Worm (Caenorhabditis elegans) whole organism, L4/young adult: ENCODE results near the gene oma-1.

Source experiments
- W03F9.2 ChIP-seq: fragments of 150-350 bp; optimal IDR thresholded peaks from 2 replicates; lab custom pipeline; 2014; ENCODE audit warnings: missing biosample characterization, missing genetic modification characterization
- dao-5 ChIP-seq: sonication (generic microtip); optimal IDR thresholded peaks from 2 replicates; lab custom pipeline; 2016; ENCODE audit warnings: missing genotype, missing genetic modification characterization, moderate library complexity, missing compliant biosample characterization
- him-1 ChIP-seq: sonication (generic microtip); optimal IDR thresholded peaks from 2 replicates; lab custom pipeline; 2016; ENCODE audit warnings: missing genotype, missing genetic modification reagents, missing genetic modification characterization, missing compliant biosample characterization

DNA sequence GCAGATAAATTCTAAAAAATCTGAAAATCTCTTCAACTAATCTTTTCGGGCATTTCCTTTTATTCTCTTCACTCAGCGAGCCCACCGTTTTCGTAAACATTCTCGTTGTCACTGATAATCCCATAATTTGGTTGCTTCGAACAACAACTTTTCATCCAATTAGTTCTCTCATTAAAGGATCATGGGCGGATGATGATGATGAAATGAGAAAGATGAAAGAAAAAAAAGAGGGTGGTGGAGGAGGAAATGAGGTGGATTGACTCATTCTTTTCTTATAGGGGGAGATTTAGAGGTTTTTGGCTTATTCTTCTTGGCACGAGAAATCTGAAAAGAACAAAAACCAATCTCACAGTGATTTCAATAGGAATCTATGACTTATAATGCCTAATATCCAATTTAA, 32.4 kb downstream of the oma-1 start:
- TF ChIP-seq W03F9.2 (tag; lab: Kevin White, UChicago) (no peak), him-1 (tag; lab: Kevin White, UChicago) (no peak), dao-5 (no peak)
